Fruit fly (Drosophila melanogaster) whole organism, prepupa: ENCODE results near the gene S.

ENCODE experiments used
- CG10669 ChIP-seq: fragments of 200-800 bp; sonication (Bioruptor generic); optimal IDR thresholded peaks from 3 replicates; lab custom pipeline; 2018; ENCODE audit warnings: missing biosample characterization, mild to moderate bottlenecking, missing genetic modification characterization, moderate library complexity
- CG11762 ChIP-seq: fragments of 200-800 bp; sonication (Bioruptor generic); optimal IDR thresholded peaks from 3 replicates; lab custom pipeline; 2016; ENCODE audit warnings: missing biosample characterization, missing genetic modification characterization; ENCODE audit not compliant: insufficient read depth
- CG11902 ChIP-seq: fragments of 200-800 bp; sonication (Bioruptor generic); optimal IDR thresholded peaks from 3 replicates; lab custom pipeline; 2016; ENCODE audit warnings: missing biosample characterization, missing genetic modification characterization
- CG15336 ChIP-seq: fragments of 200-800 bp; sonication (Bioruptor generic); IDR thresholded peaks from 2 replicates; pipeline ENCODE4 v1.3.6; 2022; ENCODE audit warnings: missing biosample characterization, missing genetic modification characterization
- CG1621 ChIP-seq: fragments of 200-800 bp; sonication (Bioruptor generic); optimal IDR thresholded peaks from 3 replicates; lab custom pipeline; 2018; ENCODE audit warnings: missing biosample characterization, mild to moderate bottlenecking, missing genetic modification characterization
- CG16779 ChIP-seq: fragments of 200-800 bp; sonication (Bioruptor generic); optimal IDR thresholded peaks from 3 replicates; lab custom pipeline; 2017; ENCODE audit warnings: missing biosample characterization, mild to moderate bottlenecking, missing genetic modification characterization
- CG3032 ChIP-seq: fragments of 200-800 bp; optimal IDR thresholded peaks from 2 replicates; lab custom pipeline; 2019; ENCODE audit warnings: missing biosample characterization, mild to moderate bottlenecking, missing genetic modification characterization, moderate library complexity
- CG32006 ChIP-seq: fragments of 200-800 bp; sonication (Bioruptor generic); optimal IDR thresholded peaks from 3 replicates; lab custom pipeline; 2017; ENCODE audit warnings: missing biosample characterization, mild to moderate bottlenecking, missing genetic modification characterization
- CG4318 ChIP-seq: fragments of 200-800 bp; sonication (Bioruptor generic); optimal IDR thresholded peaks from 3 replicates; lab custom pipeline; 2017; ENCODE audit warnings: missing biosample characterization, mild to moderate bottlenecking, missing genetic modification characterization
- CG6163 ChIP-seq: fragments of 200-800 bp; sonication (Bioruptor generic); IDR thresholded peaks from 3 replicates; pipeline ENCODE4 v1.3.6; 2022; ENCODE audit warnings: missing biosample characterization, missing genetic modification characterization
- CG6276 ChIP-seq: fragments of 200-800 bp; sonication (Bioruptor generic); optimal IDR thresholded peaks from 2 replicates; lab custom pipeline; 2017; ENCODE audit warnings: missing biosample characterization, mild to moderate bottlenecking, missing genetic modification characterization
- CG6792 ChIP-seq: fragments of 200-800 bp; sonication (Bioruptor generic); optimal IDR thresholded peaks from 3 replicates; lab custom pipeline; 2016; ENCODE audit warnings: missing biosample characterization, missing genetic modification characterization
- CG6808 ChIP-seq: fragments of 200-800 bp; sonication (Bioruptor generic); optimal IDR thresholded peaks from 3 replicates; lab custom pipeline; 2017; ENCODE audit warnings: missing biosample characterization, missing genetic modification characterization, mild to moderate bottlenecking, moderate library complexity, missing genetic modification reagents
- CG6854 ChIP-seq: fragments of 200-800 bp; sonication (Bioruptor generic); optimal IDR thresholded peaks from 2 replicates; lab custom pipeline; 2017; ENCODE audit warnings: missing biosample characterization, mild to moderate bottlenecking, missing genetic modification characterization
- CG8119 ChIP-seq: fragments of 200-800 bp; sonication (Bioruptor generic); IDR thresholded peaks from 3 replicates; pipeline ENCODE4 v1.3.6; 2022; ENCODE audit warnings: missing biosample characterization, missing genetic modification characterization
- Eip75B ChIP-seq: fragments of 200-800 bp; sonication (Bioruptor generic); optimal IDR thresholded peaks from 3 replicates; lab custom pipeline; 2016; ENCODE audit warnings: missing biosample characterization, missing genetic modification characterization
- Eip78C ChIP-seq: fragments of 200-800 bp; sonication (Bioruptor generic); peaks from one replicate; lab custom pipeline; 2016; ENCODE audit warnings: missing biosample characterization, missing genetic modification characterization
- Ets21C ChIP-seq: fragments of 200-800 bp; sonication (Bioruptor generic); optimal IDR thresholded peaks from 3 replicates; lab custom pipeline; 2016; ENCODE audit warnings: missing biosample characterization, missing genetic modification characterization
- Ets96B ChIP-seq: fragments of 200-800 bp; optimal IDR thresholded peaks from 2 replicates; lab custom pipeline; 2019; ENCODE audit warnings: missing biosample characterization, mild to moderate bottlenecking, missing genetic modification characterization, moderate library complexity
- Hr38 ChIP-seq: sonication (Bioruptor generic); optimal IDR thresholded peaks from 2 replicates; lab custom pipeline; 2016; ENCODE audit warnings: missing biosample characterization, missing genetic modification characterization
- Hr39 ChIP-seq: fragments of 200-800 bp; sonication (Bioruptor generic); optimal IDR thresholded peaks from 2 replicates; lab custom pipeline; 2016; ENCODE audit warnings: missing biosample characterization, missing genetic modification characterization
- Hr4 ChIP-seq: fragments of 200-800 bp; sonication (Bioruptor generic); optimal IDR thresholded peaks from 3 replicates; lab custom pipeline; 2016; ENCODE audit warnings: missing biosample characterization, missing genetic modification characterization
- Lpt ChIP-seq: fragments of 200-800 bp; sonication (Bioruptor generic); optimal IDR thresholded peaks from 3 replicates; lab custom pipeline; 2016; ENCODE audit warnings: missing biosample characterization, missing genetic modification characterization
- Sox102F ChIP-seq: fragments of 200-800 bp; sonication (Bioruptor generic); optimal IDR thresholded peaks from 2 replicates; lab custom pipeline; 2016; ENCODE audit warnings: missing biosample characterization, mild to moderate bottlenecking, missing genetic modification characterization
- Sox14 ChIP-seq: fragments of 200-800 bp; sonication (Bioruptor generic); optimal IDR thresholded peaks from 3 replicates; lab custom pipeline; 2016; ENCODE audit warnings: missing biosample characterization, missing genetic modification characterization
- acj6 ChIP-seq: fragments of 200-800 bp; sonication (Bioruptor generic); optimal IDR thresholded peaks from 3 replicates; lab custom pipeline; 2016; ENCODE audit warnings: missing biosample characterization, missing genetic modification characterization
- cyc ChIP-seq: fragments of 200-800 bp; sonication (Bioruptor generic); optimal IDR thresholded peaks from 3 replicates; lab custom pipeline; 2016; ENCODE audit warnings: missing biosample characterization, missing genetic modification characterization
- dac ChIP-seq: fragments of 200-800 bp; sonication (Bioruptor generic); optimal IDR thresholded peaks from 2 replicates; lab custom pipeline; 2017; ENCODE audit warnings: missing biosample characterization, mild to moderate bottlenecking, missing genetic modification characterization
- eg ChIP-seq: fragments of 200-800 bp; sonication (Bioruptor generic); IDR thresholded peaks from 3 replicates; pipeline ENCODE4 v1.3.6; 2022; ENCODE audit warnings: missing biosample characterization, missing genetic modification characterization
- esn ChIP-seq: fragments of 200-800 bp; sonication (Bioruptor generic); optimal IDR thresholded peaks from 2 replicates; lab custom pipeline; 2016; ENCODE audit warnings: missing biosample characterization, mild to moderate bottlenecking, missing genetic modification characterization, moderate library complexity
- fd59A ChIP-seq: fragments of 200-800 bp; sonication (Bioruptor generic); optimal IDR thresholded peaks from 2 replicates; lab custom pipeline; 2017; ENCODE audit warnings: missing biosample characterization, mild to moderate bottlenecking, missing genetic modification characterization, missing genetic modification reagents
- lz ChIP-seq: fragments of 200-800 bp; sonication (Bioruptor generic); optimal IDR thresholded peaks from 3 replicates; lab custom pipeline; 2016; ENCODE audit warnings: missing biosample characterization, missing genetic modification characterization
- net ChIP-seq: fragments of 200-800 bp; sonication (Bioruptor generic); optimal IDR thresholded peaks from 3 replicates; lab custom pipeline; 2016; ENCODE audit warnings: missing biosample characterization, missing genetic modification characterization
- salr ChIP-seq, 2 experiments: fragments of 200-800 bp; sonication (Bioruptor generic); optimal IDR thresholded peaks; 3 replicates each; lab custom pipeline; 2016 to 2018; ENCODE audit warnings: missing biosample characterization in 2 of 2, missing genetic modification characterization in 2 of 2, mild to moderate bottlenecking in 1 of 2
- spab ChIP-seq: fragments of 200-800 bp; sonication (Bioruptor generic); optimal IDR thresholded peaks from 2 replicates; lab custom pipeline; 2017; ENCODE audit warnings: missing biosample characterization, mild to moderate bottlenecking, missing genetic modification characterization, missing genetic modification reagents
- ss ChIP-seq, 2 experiments: fragments of 200-800 bp; sonication (Bioruptor generic); optimal IDR thresholded peaks; 2 replicates in 1 of 2; 3 replicates in 1 of 2; lab custom pipeline; 2017 to 2018; ENCODE audit warnings: mild to moderate bottlenecking in 2 of 2, missing biosample characterization in 2 of 2, missing genetic modification characterization in 2 of 2, moderate library complexity in 1 of 2
- svp ChIP-seq: fragments of 200-800 bp; sonication (Bioruptor generic); peaks from one replicate; lab custom pipeline; 2016; ENCODE audit warnings: missing biosample characterization, missing genetic modification characterization

The S gene

dm6 chr2L:1086312-1086906 is 8.8 kb upstream of the S start (continued):
- peak; percentile 53; the same call in 1 of the 3 replicates for TF ChIP-seq eg (GFP tag; lab: Robert Waterston, UW)
- TF ChIP-seq Sox14 (GFP tag; lab: Kevin White, UChicago), result peak; percentile 22
- peak; percentile 14 for TF ChIP-seq Hr38 (GFP tag; lab: Kevin White, UChicago)
- no peak for TF ChIP-seq CG6854 (GFP tag; lab: Kevin White, UChicago)
- no peak for TF ChIP-seq CG32006 (GFP tag; lab: Kevin White, UChicago)
- no peak for TF ChIP-seq CG4318 (GFP tag; lab: Kevin White, UChicago)
- TF ChIP-seq Lpt (GFP tag; lab: Kevin White, UChicago), result no peak
- peak; percentile 36 for TF ChIP-seq CG10669 (GFP tag; lab: Kevin White, UChicago)
- TF ChIP-seq Ets96B (tag; lab: Kevin White, UChicago), result peak; percentile 29
- TF ChIP-seq CG8119, result peak; percentile 43; the same call in 1 of the 3 replicates

DNA sequence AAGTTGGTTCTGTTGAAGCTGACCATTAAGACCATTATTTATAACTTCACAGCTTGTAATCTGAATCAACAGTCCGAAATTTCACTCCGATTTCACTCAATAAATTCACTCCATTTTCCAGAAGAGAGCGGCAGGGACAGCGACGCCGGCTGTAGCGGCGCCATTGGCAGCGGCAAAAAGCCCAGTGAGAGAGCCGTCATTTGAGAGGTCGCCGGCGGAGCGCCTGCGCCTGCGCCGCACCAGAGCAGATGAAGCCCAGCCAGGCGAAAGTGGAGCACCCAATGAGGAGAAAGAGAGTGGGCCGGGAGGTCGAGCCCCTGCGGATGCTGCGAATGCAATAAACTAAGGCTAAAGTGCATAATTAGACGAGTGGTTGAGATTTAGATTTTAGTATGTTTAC is 5.1 kb upstream of the S start:
- no peak for TF ChIP-seq CG6276 (GFP tag; lab: Kevin White, UChicago)
- no peak for TF ChIP-seq CG11902 (GFP tag; lab: Kevin White, UChicago)
- no peak for TF ChIP-seq spab (GFP tag; lab: Kevin White, UChicago)
- TF ChIP-seq CG6792, result no peak
- TF ChIP-seq Eip75B, result no peak
- no peak for TF ChIP-seq esn
- no peak for TF ChIP-seq CG16779 (tag; lab: Kevin White, UChicago)
- no peak for TF ChIP-seq Sox102F (GFP tag; lab: Kevin White, UChicago)
- TF ChIP-seq Hr39 (GFP tag; lab: Kevin White, UChicago), result no peak
- TF ChIP-seq fd59A (GFP tag; lab: Kevin White, UChicago), result no peak
- no peak for TF ChIP-seq dac

- TF ChIP-seq CG16779 (tag; lab: Kevin White, UChicago) (peak; percentile 29), Sox102F (GFP tag; lab: Kevin White, UChicago) (no peak), Sox14 (GFP tag; lab: Kevin White, UChicago) (peak; percentile 33), CG6276 (GFP tag; lab: Kevin White, UChicago) (peak; percentile 35), CG15336 (GFP tag; lab: Robert Waterston, UW) (peak; percentile 43; the same call in 1 of the 2 replicates), Ets96B (tag; lab: Kevin White, UChicago) (peak; percentile 37), ss (GFP tag; optimal IDR thresholded peaks at IDR 0.05; lab: Kevin White, UChicago) (peak in 1 of 2 experiments; percentile 61), CG6163 (GFP tag; lab: Robert Waterston, UW) (peak; percentile 57; the same call in 2 of the 3 replicates), CG11762 (no peak), svp (GFP tag; lab: Kevin White, UChicago) (peak; percentile 90), Hr4 (GFP tag; lab: Kevin White, UChicago) (no peak), cyc (GFP tag; lab: Kevin White, UChicago) (no peak), eg (GFP tag; lab: Robert Waterston, UW) (peak; percentile 45; the same call in 1 of the 3 replicates), dac (no peak), Ets21C (GFP tag; lab: Kevin White, UChicago) (no peak), esn (no peak), Eip75B (no peak), salr (GFP tag; optimal IDR thresholded peaks at IDR 0.05; lab: Kevin White, UChicago) (no peak), acj6 (GFP tag; lab: Kevin White, UChicago) (no peak), Eip78C (peak; percentile 43), spab (GFP tag; lab: Kevin White, UChicago) (peak; percentile 3), CG1621 (tag; lab: Kevin White, UChicago) (peak; percentile 9), lz (GFP tag; lab: Kevin White, UChicago) (no peak), net (no peak), CG6808 (GFP tag; lab: Kevin White, UChicago) (peak; percentile 19), CG3032 (peak; percentile 40)
Measured at dm6 chr2L:1080802-1081464, 3.3 kb upstream of the S start, which contains the start of gene Atg4a. Gene Atg4a, plus strand, starts transcription at chr2L:1080911.
